Worm (Caenorhabditis elegans): ENCODE data around the gene F32D8.13.

DNA sequence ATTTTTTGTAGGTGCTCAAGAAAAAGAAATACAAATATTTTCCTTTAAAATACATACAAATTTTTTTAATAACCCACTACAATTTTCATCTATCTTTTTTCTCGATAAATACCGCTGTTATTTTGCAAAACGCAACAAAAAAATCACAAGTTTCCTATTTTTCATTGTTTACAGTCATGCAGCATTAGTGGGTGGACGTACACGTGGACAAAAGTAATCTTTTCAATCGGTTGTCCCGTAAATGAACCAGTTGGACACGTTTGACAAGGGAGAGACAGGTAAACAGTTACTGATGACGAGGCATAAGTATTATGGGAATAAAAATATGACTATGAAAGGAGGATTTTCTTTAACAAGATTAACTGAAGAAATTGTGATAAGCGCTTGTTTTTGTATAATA lies 23.2 kb downstream of the F32D8.13 start:
- TF ChIP-seq dao-5 (tag; optimal IDR thresholded peaks at IDR 0.05) (no peak), W03F9.2 (tag; optimal IDR thresholded peaks at IDR 0.05) (no peak), him-1 (tag; optimal IDR thresholded peaks at IDR 0.05) (no peak)
